Worm (Caenorhabditis elegans) whole organism, late embryonic: ENCODE measurements around the gene Y39B6A.5.

ENCODE experiments used
- F13H6.1 ChIP-seq: sonication (generic microtip); optimal IDR thresholded peaks from 2 replicates; lab custom pipeline; 2016; ENCODE audit warnings: missing genetic modification characterization, missing compliant biosample characterization
- K02D7.2 ChIP-seq: sonication (generic microtip); optimal IDR thresholded peaks from 2 replicates; lab custom pipeline; 2017; ENCODE audit warnings: mild to moderate bottlenecking, missing genetic modification characterization, missing compliant biosample characterization
- K09A11.1 ChIP-seq: sonication (generic microtip); optimal IDR thresholded peaks from 2 replicates; lab custom pipeline; 2017; ENCODE audit warnings: antibody characterized with exemption, mild to moderate bottlenecking, missing genetic modification characterization, missing compliant biosample characterization; ENCODE audit not compliant: insufficient read depth
- T23F11.4 ChIP-seq: fragments of 200-800 bp; sonication (Bioruptor generic); optimal IDR thresholded peaks from 2 replicates; lab custom pipeline; 2018; ENCODE audit warnings: mild to moderate bottlenecking, missing genetic modification characterization, missing compliant biosample characterization
- Y22D7AL.16 ChIP-seq: sonication (generic microtip); optimal IDR thresholded peaks from 2 replicates; lab custom pipeline; 2016; ENCODE audit warnings: missing genetic modification characterization, missing compliant biosample characterization
- ahr-1 ChIP-seq: sonication (generic microtip); optimal IDR thresholded peaks from 2 replicates; lab custom pipeline; 2016; ENCODE audit warnings: missing genetic modification characterization, missing compliant biosample characterization
- ama-1 ChIP-seq: fragments of 150-350 bp; optimal IDR thresholded peaks from 2 replicates; lab custom pipeline; 2014
- ceh-22 ChIP-seq: sonication (generic microtip); optimal IDR thresholded peaks from 2 replicates; lab custom pipeline; 2017; ENCODE audit warnings: missing biosample characterization, missing genetic modification characterization
- ceh-34 ChIP-seq: sonication (generic microtip); optimal IDR thresholded peaks from 2 replicates; lab custom pipeline; 2016; ENCODE audit warnings: mild to moderate bottlenecking, missing genetic modification characterization, missing compliant biosample characterization
- ceh-48 ChIP-seq: sonication (generic microtip); optimal IDR thresholded peaks from 2 replicates; lab custom pipeline; 2016; ENCODE audit warnings: missing genetic modification characterization, inconsistent platforms, missing compliant biosample characterization
- che-1 ChIP-seq: sonication (generic microtip); optimal IDR thresholded peaks from 2 replicates; lab custom pipeline; 2016; ENCODE audit warnings: mild to moderate bottlenecking, missing genetic modification characterization, missing compliant biosample characterization
- dmd-4 ChIP-seq: sonication (generic microtip); optimal IDR thresholded peaks from 2 replicates; lab custom pipeline; 2016; ENCODE audit warnings: borderline replicate concordance, missing genetic modification characterization, missing compliant biosample characterization
- elt-2 ChIP-seq: sonication (generic microtip); optimal IDR thresholded peaks from 2 replicates; lab custom pipeline; 2016; ENCODE audit warnings: missing genetic modification reagents, missing genetic modification characterization, missing compliant biosample characterization
- elt-4 ChIP-seq: sonication (generic microtip); optimal IDR thresholded peaks from 2 replicates; lab custom pipeline; 2016; ENCODE audit warnings: missing genetic modification characterization, missing compliant biosample characterization
- fax-1 ChIP-seq: sonication (generic microtip); optimal IDR thresholded peaks from 2 replicates; lab custom pipeline; 2016; ENCODE audit warnings: missing genotype, missing genetic modification characterization, missing compliant biosample characterization
- fkh-6 ChIP-seq: sonication (generic microtip); optimal IDR thresholded peaks from 2 replicates; lab custom pipeline; 2016; ENCODE audit warnings: missing genetic modification characterization, missing compliant biosample characterization
- hlh-13 ChIP-seq: fragments of 200-800 bp; sonication (Bioruptor generic); optimal IDR thresholded peaks from 2 replicates; lab custom pipeline; 2018; ENCODE audit warnings: mild to moderate bottlenecking, missing genetic modification characterization, missing compliant biosample characterization
- hlh-8 ChIP-seq: sonication (generic microtip); optimal IDR thresholded peaks from 2 replicates; lab custom pipeline; 2016; ENCODE audit warnings: missing genotype, missing genetic modification characterization, missing compliant biosample characterization
- lim-6 ChIP-seq: sonication (generic microtip); optimal IDR thresholded peaks from 2 replicates; lab custom pipeline; 2016; ENCODE audit warnings: missing genetic modification characterization, missing compliant biosample characterization
- madf-2 ChIP-seq: sonication (generic microtip); optimal IDR thresholded peaks from 2 replicates; lab custom pipeline; 2017; ENCODE audit warnings: missing genetic modification characterization, missing compliant biosample characterization
- nfya-1 ChIP-seq: sonication (generic microtip); optimal IDR thresholded peaks from 2 replicates; lab custom pipeline; 2017; ENCODE audit warnings: missing genetic modification characterization, mild to moderate bottlenecking, missing compliant biosample characterization, antibody characterized with exemption, moderate library complexity
- npax-4 ChIP-seq: sonication (generic microtip); optimal IDR thresholded peaks from 2 replicates; lab custom pipeline; 2016; ENCODE audit warnings: missing genetic modification characterization, missing compliant biosample characterization
- odd-2 ChIP-seq: sonication (generic microtip); optimal IDR thresholded peaks from 2 replicates; lab custom pipeline; 2017; ENCODE audit warnings: antibody characterized with exemption, mild to moderate bottlenecking, missing genetic modification characterization, missing compliant biosample characterization
- pha-2 ChIP-seq: sonication (generic microtip); optimal IDR thresholded peaks from 2 replicates; lab custom pipeline; 2017; ENCODE audit warnings: mild to moderate bottlenecking, missing genetic modification characterization, missing compliant biosample characterization
- pqm-1 ChIP-seq: sonication (generic microtip); optimal IDR thresholded peaks from 2 replicates; lab custom pipeline; 2016; ENCODE audit warnings: missing genetic modification characterization, missing compliant biosample characterization
- unc-3 ChIP-seq, 2 experiments: fragments of 200-800 bp in 1 of 2; sonication (Bioruptor generic) in 1 of 2; sonication (generic microtip) in 1 of 2; conservative IDR thresholded peaks in 1 of 2; optimal IDR thresholded peaks in 1 of 2; 2 replicates each; pipeline versions ENCODE4 v1.3.6 to Lab custom; 2016 to 2022; ENCODE audit warnings: missing compliant biosample characterization in 2 of 2, missing genetic modification characterization in 2 of 2, missing genetic modification reagents in 1 of 2
- unc-42 ChIP-seq: sonication (generic microtip); optimal IDR thresholded peaks from 2 replicates; lab custom pipeline; 2016; ENCODE audit warnings: missing genotype, missing genetic modification characterization, missing compliant biosample characterization
- unc-55 ChIP-seq: sonication (generic microtip); optimal IDR thresholded peaks from 2 replicates; lab custom pipeline; 2017; ENCODE audit warnings: missing biosample characterization, missing genetic modification reagents, missing genetic modification characterization
- unc-86 ChIP-seq: sonication (generic microtip); optimal IDR thresholded peaks from 2 replicates; lab custom pipeline; 2016; ENCODE audit warnings: missing genetic modification characterization, missing compliant biosample characterization
- ztf-16 ChIP-seq: sonication (generic microtip); optimal IDR thresholded peaks from 2 replicates; lab custom pipeline; 2017; ENCODE audit warnings: missing genetic modification characterization, missing compliant biosample characterization

Y39B6A.5 gene

ce11 chrV:19158664-19159063, at the start of gene Y39B6A.5:
Y39B6A.5 (minus strand) TSS chrV:19158877.
- TF ChIP-seq hlh-8 (tag; lab: Kevin White, UChicago): no peak
- peak; percentile 59 for TF ChIP-seq elt-2 (tag; lab: Kevin White, UChicago)

- TF ChIP-seq elt-4 (tag; lab: Kevin White, UChicago) (no peak), elt-2 (tag; lab: Kevin White, UChicago) (peak; percentile 65), ztf-16 (tag; lab: Kevin White, UChicago) (no peak)
Measured at ce11 chrV:19206911-19207310, 48.2 kb upstream of the Y39B6A.5 start.

ce11 chrV:19205450-19205849, 46.8 kb upstream of the Y39B6A.5 start:
- no peak for TF ChIP-seq K02D7.2 (tag; lab: Kevin White, UChicago)
- peak; percentile 2 for TF ChIP-seq elt-2 (tag; lab: Kevin White, UChicago)
- no peak for TF ChIP-seq Y22D7AL.16
- no peak for TF ChIP-seq fkh-6 (tag; lab: Kevin White, UChicago)
- TF ChIP-seq ceh-34 (tag; lab: Kevin White, UChicago): no peak

ce11 chrV:19203299-19203698, 44.6 kb upstream of the Y39B6A.5 start, which contains the start of gene Y39B6A.1:
Y39B6A.1 (minus strand) TSS chrV:19203607.
- TF ChIP-seq F13H6.1 (tag; lab: Kevin White, UChicago) (no peak), npax-4 (no peak), unc-86 (no peak), pqm-1 (no peak), K09A11.1 (tag; lab: Kevin White, UChicago) (no peak), unc-55 (GFP tag; lab: Kevin White, UChicago) (no peak), ama-1 (lab: Kevin White, UChicago) (no peak), madf-2 (tag; lab: Kevin White, UChicago) (no peak), pha-2 (tag; lab: Kevin White, UChicago) (no peak), odd-2 (tag; lab: Kevin White, UChicago) (no peak), ceh-48 (tag; lab: Kevin White, UChicago) (no peak), elt-4 (tag; lab: Kevin White, UChicago) (no peak), elt-2 (tag; lab: Kevin White, UChicago) (no peak), fax-1 (no peak), hlh-13 (no peak), dmd-4 (no peak)

ce11 chrV:19202800-19203199, 44.1 kb upstream of the Y39B6A.5 start:
- TF ChIP-seq ceh-22 (tag; lab: Kevin White, UChicago) (no peak), Y22D7AL.16 (no peak), unc-3 (GFP tag; conservative IDR thresholded peaks at IDR 0.05; lab: Robert Waterston, UW) (no peak), unc-3 (tag; optimal IDR thresholded peaks at IDR 0.05; lab: Kevin White, UChicago) (no peak), unc-42 (tag; lab: Kevin White, UChicago) (no peak), lim-6 (tag; lab: Kevin White, UChicago) (no peak)

- TF ChIP-seq hlh-8 (tag; lab: Kevin White, UChicago) (no peak), hlh-13 (no peak), T23F11.4 (GFP tag; lab: Kevin White, UChicago) (no peak), che-1 (tag; lab: Kevin White, UChicago) (no peak), ahr-1 (no peak), nfya-1 (tag; lab: Kevin White, UChicago) (no peak), unc-55 (GFP tag; lab: Kevin White, UChicago) (no peak), elt-4 (tag; lab: Kevin White, UChicago) (no peak)
Measured at ce11 chrV:19201190-19201589, 42.5 kb upstream of the Y39B6A.5 start.
